Worm (Caenorhabditis elegans): Measurements from ENCODE around the gene gtbp-1.

ce11 chrIV:10153479-10153878 is 24.7 kb upstream of the gtbp-1 start:
- TF ChIP-seq ztf-4 (tag; optimal IDR thresholded peaks at IDR 0.05) (no peak), alr-1 (tag; optimal IDR thresholded peaks at IDR 0.05; ENCODE audit: borderline replicate concordance) (no peak), F16B12.6 (tag; optimal IDR thresholded peaks at IDR 0.05) (no peak), nhr-11 (tag; optimal IDR thresholded peaks at IDR 0.05) (no peak), fkh-10 (GFP tag; optimal IDR thresholded peaks at IDR 0.05) (no peak)

Data from whole organism, L1 larva.